Fruit fly (Drosophila melanogaster) whole organism, embryonic: ENCODE results near the gene COX7B.

Source experiments
- Atf-2 ChIP-seq: fragments of 200-800 bp; sonication (Bioruptor generic); optimal IDR thresholded peaks from 2 replicates; lab custom pipeline; 2016; ENCODE audit warnings: missing biosample characterization, missing genetic modification characterization
- Awh ChIP-seq: fragments of 200-800 bp; sonication (Bioruptor generic); IDR thresholded peaks from 2 replicates; pipeline ENCODE4, ENCODE4 v1.3.6; 2022; ENCODE audit warnings: missing biosample characterization, missing genetic modification characterization
- BEAF-32 ChIP-seq: fragments of 200-800 bp; sonication (Bioruptor generic); optimal IDR thresholded peaks from 3 replicates; lab custom pipeline; 2017; ENCODE audit warnings: missing biosample characterization, missing genetic modification characterization, mild to moderate bottlenecking, moderate library complexity, missing genetic modification reagents
- CG11398 ChIP-seq: fragments of 200-800 bp; sonication (Bioruptor generic); optimal IDR thresholded peaks from 2 replicates; lab custom pipeline; 2016; ENCODE audit warnings: missing biosample characterization, missing genetic modification characterization
- CG11560 ChIP-seq: fragments of 200-800 bp; sonication (Bioruptor generic); IDR thresholded peaks from 3 replicates; pipeline ENCODE4 v1.3.6; 2022; ENCODE audit warnings: missing biosample characterization, missing genetic modification characterization
- CG12219 ChIP-seq: fragments of 200-800 bp; sonication (Bioruptor generic); optimal IDR thresholded peaks from 3 replicates; lab custom pipeline; 2018; ENCODE audit warnings: missing biosample characterization, mild to moderate bottlenecking, missing genetic modification characterization
- CG12391 ChIP-seq: fragments of 200-800 bp; sonication (Bioruptor generic); optimal IDR thresholded peaks from 3 replicates; lab custom pipeline; 2018; ENCODE audit warnings: missing biosample characterization, mild to moderate bottlenecking, missing genetic modification characterization, moderate library complexity
- CG12769 ChIP-seq: fragments of 200-800 bp; sonication (Bioruptor generic); optimal IDR thresholded peaks from 2 replicates; lab custom pipeline; 2019; ENCODE audit warnings: missing biosample characterization, mild to moderate bottlenecking, missing genetic modification characterization, moderate library complexity
- CG13894 ChIP-seq: fragments of 200-800 bp; sonication (Bioruptor generic); optimal IDR thresholded peaks from 3 replicates; lab custom pipeline; 2018; ENCODE audit warnings: missing biosample characterization, mild to moderate bottlenecking, missing genetic modification characterization, moderate library complexity
- CG17612 ChIP-seq: fragments of 200-800 bp; sonication (Bioruptor generic); IDR thresholded peaks from 2 replicates; pipeline ENCODE4 v1.3.6; 2022; ENCODE audit warnings: missing biosample characterization, missing genetic modification characterization
- CG32767 ChIP-seq: fragments of 200-800 bp; sonication (Bioruptor generic); IDR thresholded peaks from 2 replicates; pipeline ENCODE4 v1.3.6; 2022; ENCODE audit warnings: missing biosample characterization, missing genetic modification characterization
- CG4820 ChIP-seq: fragments of 200-800 bp; sonication (Bioruptor generic); optimal IDR thresholded peaks from 3 replicates; lab custom pipeline; 2016; ENCODE audit warnings: missing biosample characterization, missing genetic modification characterization
- CG6254 ChIP-seq: fragments of 200-800 bp; sonication (Bioruptor generic); optimal IDR thresholded peaks from 3 replicates; lab custom pipeline; 2017; ENCODE audit warnings: mild to moderate bottlenecking, missing biosample characterization, missing genetic modification reagents, missing genetic modification characterization
- CG6791 ChIP-seq: fragments of 200-800 bp; sonication (Bioruptor generic); IDR thresholded peaks from 3 replicates; pipeline ENCODE4 v1.3.6; 2022; ENCODE audit warnings: missing biosample characterization, missing genetic modification characterization; ENCODE audit not compliant: partially characterized antibody
- CG8089 ChIP-seq: fragments of 200-800 bp; sonication (Bioruptor generic); optimal IDR thresholded peaks from 3 replicates; lab custom pipeline; 2016; ENCODE audit warnings: missing biosample characterization, missing genetic modification characterization
- CG8765 ChIP-seq: fragments of 200-800 bp; sonication (Bioruptor generic); IDR thresholded peaks from 2 replicates; pipeline ENCODE4 v1.3.6; 2022; ENCODE audit warnings: missing biosample characterization, missing genetic modification characterization
- CTCF ChIP-seq: fragments of 200-800 bp; sonication (Bioruptor generic); optimal IDR thresholded peaks from 2 replicates; lab custom pipeline; 2017; ENCODE audit warnings: missing biosample characterization, mild to moderate bottlenecking, missing genetic modification characterization, moderate library complexity
- D19A ChIP-seq: fragments of 200-800 bp; optimal IDR thresholded peaks from 3 replicates; lab custom pipeline; 2019; ENCODE audit warnings: missing biosample characterization, mild to moderate bottlenecking, missing genetic modification characterization, moderate library complexity
- Dbx ChIP-seq: fragments of 200-800 bp; sonication (Bioruptor generic); IDR thresholded peaks from 3 replicates; pipeline ENCODE4 v1.3.6; 2022; ENCODE audit warnings: missing biosample characterization, missing genetic modification characterization
- Dref ChIP-seq: fragments of 200-800 bp; sonication (Bioruptor generic); IDR thresholded peaks from 2 replicates; pipeline ENCODE4 v1.3.6; 2022; ENCODE audit warnings: missing biosample characterization, missing genetic modification characterization
- Eip74EF ChIP-seq, 2 experiments: fragments of 200-800 bp in 1 of 2; fragments of >200 bp in 1 of 2; sonication (Bioruptor generic) in 1 of 2; optimal IDR thresholded peaks; 2 replicates each; lab custom pipeline; 2017 to 2019; ENCODE audit warnings: missing biosample characterization in 2 of 2, missing genetic modification characterization in 2 of 2, mild to moderate bottlenecking in 1 of 2, moderate library complexity in 1 of 2
- Ets65A ChIP-seq: fragments of 200-800 bp; sonication (Bioruptor generic); peaks from one replicate; lab custom pipeline; 2016; ENCODE audit warnings: missing biosample characterization, missing genetic modification characterization
- H15 ChIP-seq: fragments of 200-800 bp; sonication (Bioruptor generic); IDR thresholded peaks from 3 replicates; pipeline ENCODE4 v1.3.6; 2022; ENCODE audit warnings: missing biosample characterization, missing genetic modification characterization
- Hr78 ChIP-seq, 2 experiments: fragments of 200-800 bp in 1 of 2; fragments of >200 bp in 1 of 2; sonication (Bioruptor generic) in 1 of 2; optimal IDR thresholded peaks; 2 replicates each; lab custom pipeline; 2017 to 2019; ENCODE audit warnings: missing biosample characterization in 2 of 2, missing genetic modification characterization in 2 of 2, mild to moderate bottlenecking in 1 of 2, moderate library complexity in 1 of 2
- Hsf ChIP-seq: fragments of 200-800 bp; sonication (Bioruptor generic); optimal IDR thresholded peaks from 3 replicates; lab custom pipeline; 2016; ENCODE audit warnings: missing biosample characterization, missing genetic modification characterization
- Med ChIP-seq: fragments of 200-800 bp; sonication (Bioruptor generic); peaks from one replicate; lab custom pipeline; 2016; ENCODE audit warnings: missing biosample characterization, missing genetic modification characterization, mild to moderate bottlenecking, inconsistent platforms, moderate library complexity
- Pdp1 ChIP-seq, 2 experiments: fragments of 200-800 bp; sonication (Bioruptor generic); optimal IDR thresholded peaks; 3 replicates each; lab custom pipeline; 2016; ENCODE audit warnings: missing biosample characterization in 2 of 2, missing genetic modification characterization in 2 of 2, mild to moderate bottlenecking in 1 of 2, moderate library complexity in 1 of 2
- Ravus ChIP-seq: fragments of 200-800 bp; sonication (Bioruptor generic); IDR thresholded peaks from 2 replicates; pipeline ENCODE4 v1.3.6; 2022; ENCODE audit warnings: missing biosample characterization, missing genetic modification characterization
- Sox100B ChIP-seq: fragments of 200-800 bp; sonication (Bioruptor generic); optimal IDR thresholded peaks from 3 replicates; lab custom pipeline; 2018; ENCODE audit warnings: missing biosample characterization, mild to moderate bottlenecking, missing genetic modification characterization
- TFAM ChIP-seq: fragments of 200-800 bp; sonication (Bioruptor generic); optimal IDR thresholded peaks from 2 replicates; lab custom pipeline; 2017; ENCODE audit warnings: missing biosample characterization, missing genetic modification characterization, inconsistent platforms
- Taf1 ChIP-seq: fragments of 200-800 bp; sonication (Bioruptor generic); IDR thresholded peaks from 2 replicates; pipeline ENCODE4 v1.3.6; 2022; ENCODE audit warnings: missing biosample characterization, missing genetic modification characterization
- Tbp ChIP-seq: fragments of >200 bp; optimal IDR thresholded peaks from 2 replicates; lab custom pipeline; 2018; ENCODE audit warnings: missing biosample characterization, missing genetic modification characterization
- Usf ChIP-seq: fragments of 200-800 bp; sonication (Bioruptor generic); optimal IDR thresholded peaks from 2 replicates; lab custom pipeline; 2017; ENCODE audit warnings: missing genotype, missing biosample characterization, missing genetic modification characterization
- Vsx1 ChIP-seq: fragments of 200-800 bp; sonication (Bioruptor generic); optimal IDR thresholded peaks from 2 replicates; lab custom pipeline; 2017; ENCODE audit warnings: missing biosample characterization, mild to moderate bottlenecking, missing genetic modification characterization, missing genetic modification reagents
- abd-A ChIP-seq: fragments of 200-800 bp; sonication (Bioruptor generic); optimal IDR thresholded peaks from 3 replicates; lab custom pipeline; 2019; ENCODE audit warnings: missing biosample characterization, mild to moderate bottlenecking, missing genetic modification characterization, moderate library complexity
- chif ChIP-seq, 2 experiments: fragments of 200-800 bp; sonication (Bioruptor generic); optimal IDR thresholded peaks; 3 replicates each; lab custom pipeline; 2016; ENCODE audit warnings: missing biosample characterization in 2 of 2, missing genetic modification characterization in 2 of 2
- chinmo ChIP-seq: fragments of 200-800 bp; sonication (Bioruptor generic); IDR thresholded peaks from 4 replicates; pipeline ENCODE4 v1.3.6; 2022; ENCODE audit warnings: missing biosample characterization, missing genetic modification characterization; ENCODE audit not compliant: partially characterized antibody
- disco-r ChIP-seq: fragments of 200-800 bp; sonication (Bioruptor generic); optimal IDR thresholded peaks from 2 replicates; lab custom pipeline; 2016; ENCODE audit warnings: missing biosample characterization, missing genetic modification characterization
- ftz-f1 ChIP-seq: fragments of 200-800 bp; sonication (Bioruptor generic); optimal IDR thresholded peaks from 2 replicates; lab custom pipeline; 2016; ENCODE audit warnings: missing biosample characterization, missing genetic modification characterization
- gcm2 ChIP-seq: fragments of 200-800 bp; sonication (Bioruptor generic); optimal IDR thresholded peaks from 2 replicates; lab custom pipeline; 2016; ENCODE audit warnings: missing biosample characterization, missing genetic modification characterization
- lab ChIP-seq: fragments of 200-800 bp; sonication (Bioruptor generic); optimal IDR thresholded peaks from 3 replicates; lab custom pipeline; 2017; ENCODE audit warnings: missing biosample characterization, missing genetic modification characterization, mild to moderate bottlenecking, moderate library complexity, missing genetic modification reagents
- sug ChIP-seq: fragments of 200-800 bp; optimal IDR thresholded peaks from 2 replicates; lab custom pipeline; 2019; ENCODE audit warnings: missing biosample characterization, mild to moderate bottlenecking, missing genetic modification characterization, moderate library complexity
- trem ChIP-seq: fragments of 200-800 bp; optimal IDR thresholded peaks from 3 replicates; lab custom pipeline; 2019; ENCODE audit warnings: missing biosample characterization, mild to moderate bottlenecking, missing genetic modification characterization, moderate library complexity
- unc-4 ChIP-seq: fragments of 200-800 bp; sonication (Bioruptor generic); IDR thresholded peaks from 2 replicates; pipeline ENCODE4 v1.3.6; 2022; ENCODE audit warnings: missing biosample characterization, missing genetic modification characterization; ENCODE audit not compliant: partially characterized antibody
- vvl ChIP-seq: fragments of 200-800 bp; sonication (Bioruptor generic); IDR thresholded peaks from 2 replicates; pipeline ENCODE4 v1.3.6; 2022; ENCODE audit warnings: missing biosample characterization, missing genetic modification characterization

Gene COX7B

DNA sequence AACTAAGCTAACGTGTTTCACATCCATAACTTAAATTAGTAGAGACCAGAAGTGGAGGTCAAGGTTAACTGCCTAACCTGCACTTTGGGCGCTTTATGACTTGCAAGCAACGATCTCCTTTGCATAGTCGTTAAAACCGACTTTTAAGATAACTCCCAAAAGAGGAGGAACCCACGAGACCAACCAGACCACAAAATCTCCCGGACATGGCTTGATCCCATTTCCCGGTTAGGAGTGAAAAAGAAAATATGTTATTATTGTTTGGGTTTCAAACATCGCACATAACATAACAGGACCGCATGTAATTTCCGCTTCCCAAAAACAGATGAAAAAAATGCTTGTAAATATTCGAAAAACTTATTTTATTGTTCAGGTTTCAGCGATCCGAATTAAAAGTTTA lies 42.0 kb upstream of the COX7B start:
- TF ChIP-seq CG12769, result peak; percentile 20
- TF ChIP-seq chinmo (GFP tag; lab: Robert Waterston, UW), result 0 out of 4 replicates have a peak, but pooled peaks have one; percentile 30
- TF ChIP-seq Tbp (GFP tag; lab: Kevin White, UChicago), result no peak
- peak; percentile 91 for TF ChIP-seq Ets65A (GFP tag; lab: Kevin White, UChicago)

DNA sequence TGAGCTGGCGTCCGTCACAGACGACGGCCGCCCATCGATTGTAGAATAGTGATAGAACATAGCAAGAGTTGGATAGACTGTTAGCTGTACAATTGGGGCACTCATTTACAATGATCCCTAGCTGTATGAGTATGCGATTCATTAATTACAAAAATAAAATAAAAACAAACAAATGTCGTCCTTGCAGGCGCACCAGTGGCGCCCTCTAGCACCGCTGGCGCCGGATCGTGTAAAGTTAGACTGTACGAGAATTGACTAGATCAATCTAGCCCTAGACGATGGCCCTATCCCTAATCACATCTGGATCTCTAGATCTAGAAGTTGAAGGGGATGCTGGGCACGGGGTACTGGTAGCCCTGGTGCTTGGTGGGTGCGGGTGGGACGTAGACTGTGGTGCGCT lies 41.6 kb upstream of the COX7B start:
- TF ChIP-seq Med (GFP tag; lab: Kevin White, UChicago) (peak; percentile 33), CG6791 (GFP tag; lab: Robert Waterston, UW) (0 out of 3 replicates have a peak, but pooled peaks have one; percentile 15), Hsf (GFP tag; lab: Kevin White, UChicago) (no peak), CTCF (GFP tag; lab: Kevin White, UChicago) (peak; percentile 65), Dbx (0 out of 3 replicates have a peak, but pooled peaks have one; percentile 42), H15 (0 out of 3 replicates have a peak, but pooled peaks have one; percentile 13), gcm2 (GFP tag; lab: Kevin White, UChicago) (no peak)

DNA sequence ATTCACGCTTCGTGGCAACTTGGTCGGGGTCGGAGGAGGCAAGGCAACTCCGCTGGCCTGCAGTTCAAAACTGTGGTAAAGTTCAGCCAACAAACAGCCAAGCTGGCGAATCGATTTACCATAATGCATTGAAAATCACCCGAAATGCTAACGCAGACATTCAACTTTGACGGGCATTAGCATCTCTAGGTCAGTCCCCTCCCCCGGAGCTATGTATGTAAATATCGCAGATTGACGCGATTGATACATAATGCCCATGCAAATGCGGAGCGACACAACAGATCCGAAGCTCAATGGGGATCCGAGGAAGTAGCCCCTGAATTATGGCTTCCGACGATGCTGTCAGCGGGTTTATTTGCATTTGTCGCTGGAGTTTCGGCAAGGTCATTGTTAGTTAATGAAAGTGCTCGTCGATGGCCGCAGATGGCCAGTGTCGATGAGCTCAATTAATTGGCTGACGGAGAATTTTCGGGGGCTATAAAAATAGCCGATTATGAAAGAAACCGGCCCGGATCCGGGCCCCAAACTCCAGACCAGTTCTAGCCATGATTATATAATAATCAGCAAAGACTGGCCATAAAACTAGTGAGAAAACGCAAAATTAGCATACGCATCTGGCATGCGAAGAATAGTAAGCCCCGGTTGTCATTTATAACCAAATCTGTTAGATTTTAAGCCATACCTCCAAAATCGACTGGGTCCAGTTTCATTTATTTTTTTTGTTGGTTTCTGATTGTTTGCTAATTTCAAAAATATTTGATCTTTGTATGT lies 38.5 kb upstream of the COX7B start:
- no peak for TF ChIP-seq Vsx1 (GFP tag; lab: Kevin White, UChicago)
- TF ChIP-seq CG11560 (tag; lab: Robert Waterston, UW), result no peak
- TF ChIP-seq disco-r (GFP tag; lab: Kevin White, UChicago), result no peak
- TF ChIP-seq Hr78 (GFP tag; optimal IDR thresholded peaks at IDR 0.05; lab: Kevin White, UChicago), result peak in 1 of 2 experiments; percentile 59
- TF ChIP-seq abd-A, result peak; percentile 61
- TF ChIP-seq lab (GFP tag; lab: Kevin White, UChicago), result no peak
- no peak for TF ChIP-seq D19A (tag; lab: Kevin White, UChicago)
- no peak for TF ChIP-seq Taf1 (GFP tag; lab: Robert Waterston, UW)
- TF ChIP-seq unc-4 (GFP tag; lab: Robert Waterston, UW), result no peak
- TF ChIP-seq TFAM (GFP tag; lab: Kevin White, UChicago), result no peak
- TF ChIP-seq Sox100B (GFP tag; lab: Kevin White, UChicago), result no peak
- no peak for TF ChIP-seq sug (tag; lab: Kevin White, UChicago)
- TF ChIP-seq Pdp1 (GFP tag; optimal IDR thresholded peaks at IDR 0.05; lab: Kevin White, UChicago), result peak in 1 of 2 experiments; percentile 84
- TF ChIP-seq Ravus (GFP tag; lab: Robert Waterston, UW), result no peak
- TF ChIP-seq Eip74EF (GFP tag; optimal IDR thresholded peaks at IDR 0.05; lab: Kevin White, UChicago), result peak in 1 of 2 experiments; percentile 28
- peak; percentile 61 for TF ChIP-seq CG12769
- TF ChIP-seq CG11398 (GFP tag; lab: Kevin White, UChicago), result no peak
- peak; percentile 28; the same call in 1 of the 2 replicates for TF ChIP-seq Awh (GFP tag; lab: Robert Waterston, UW)
- no peak for TF ChIP-seq CG12391
- TF ChIP-seq CG4820 (GFP tag; lab: Kevin White, UChicago), result no peak
- TF ChIP-seq Atf-2 (GFP tag; lab: Kevin White, UChicago), result no peak
- no peak for TF ChIP-seq BEAF-32 (GFP tag; lab: Kevin White, UChicago)
- no peak for TF ChIP-seq CG6254
- TF ChIP-seq chinmo (GFP tag; lab: Robert Waterston, UW), result peak; percentile 79; the same call in 1 of the 4 replicates
- no peak for TF ChIP-seq trem (tag; lab: Kevin White, UChicago)
- no peak for TF ChIP-seq CG12219
- TF ChIP-seq CG32767 (GFP tag; lab: Robert Waterston, UW), result no peak
- peak; percentile 65 for TF ChIP-seq CG13894 (tag; lab: Kevin White, UChicago)
- TF ChIP-seq CG8765 (GFP tag; lab: Robert Waterston, UW), result no peak
- no peak for TF ChIP-seq Dref (GFP tag; lab: Robert Waterston, UW)
- no peak for TF ChIP-seq chif (GFP tag; optimal IDR thresholded peaks at IDR 0.05; lab: Kevin White, UChicago)
- no peak for TF ChIP-seq CG17612
- no peak for TF ChIP-seq CG8089 (GFP tag; lab: Kevin White, UChicago)
- TF ChIP-seq Usf (GFP tag; lab: Kevin White, UChicago), result no peak
- TF ChIP-seq ftz-f1 (GFP tag; lab: Kevin White, UChicago), result peak; percentile 2
- TF ChIP-seq vvl (GFP tag; lab: Robert Waterston, UW), result peak; percentile 89
